Worm (Caenorhabditis elegans): ENCODE measurements around the gene ZK180.8.

DNA sequence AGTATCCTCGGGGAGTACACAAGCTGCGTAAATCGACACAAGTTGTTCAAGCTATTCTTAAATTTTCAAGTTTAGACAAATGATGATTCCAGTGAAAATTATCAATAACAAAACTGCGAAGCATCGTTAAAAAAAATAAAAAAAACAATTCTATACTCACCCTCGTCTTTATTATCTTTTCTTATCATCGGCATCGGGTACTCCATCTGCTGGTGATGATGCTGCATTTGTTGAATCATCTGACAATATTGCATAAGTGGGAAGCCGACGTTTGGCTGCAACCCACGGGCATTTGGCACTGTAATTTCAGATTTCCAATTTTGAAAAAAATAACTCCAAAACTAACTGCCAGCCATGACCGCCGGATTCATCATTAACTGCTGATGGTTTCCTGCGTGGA is 30.2 kb downstream of the ZK180.8 start:
- TF ChIP-seq nhr-77 (tag; optimal IDR thresholded peaks at IDR 0.05): no peak
- TF ChIP-seq ztf-11 (tag; optimal IDR thresholded peaks at IDR 0.05): no peak
- TF ChIP-seq lin-39 (tag; optimal IDR thresholded peaks at IDR 0.05): no peak
- TF ChIP-seq fkh-10 (GFP tag; optimal IDR thresholded peaks at IDR 0.05): no peak
- no peak for TF ChIP-seq nhr-76 (tag; optimal IDR thresholded peaks at IDR 0.05)
- TF ChIP-seq ama-1 (optimal IDR thresholded peaks at IDR 0.05): no peak
